Fruit fly (Drosophila melanogaster) ovary, adult (tissue): ENCODE data around the gene CG33158.
A peak's percentile ranks its signal among the peaks of the same experiment; 100 is the strongest.

ENCODE experiments used
- CG17801 ChIP-seq: fragments of 200-800 bp; optimal IDR thresholded peaks from 2 replicates; lab custom pipeline; 2019; ENCODE audit warnings: missing biosample characterization, mild to moderate bottlenecking, missing genetic modification characterization, moderate library complexity; ENCODE audit not compliant: partially characterized antibody

The CG33158 gene

dm6 chr3L:16483524-16484370, 64.3 kb downstream of the CG33158 start, which contains the start of gene aos:
Gene aos (minus strand): TSS chr3L:16483650.
- TF ChIP-seq CG17801 (GFP tag; lab: Kevin White, UChicago) = peak; percentile 75

dm6 chr3L:16484739-16485524, 65.5 kb downstream of the CG33158 start:
- no peak for TF ChIP-seq CG17801 (GFP tag; lab: Kevin White, UChicago)

DNA sequence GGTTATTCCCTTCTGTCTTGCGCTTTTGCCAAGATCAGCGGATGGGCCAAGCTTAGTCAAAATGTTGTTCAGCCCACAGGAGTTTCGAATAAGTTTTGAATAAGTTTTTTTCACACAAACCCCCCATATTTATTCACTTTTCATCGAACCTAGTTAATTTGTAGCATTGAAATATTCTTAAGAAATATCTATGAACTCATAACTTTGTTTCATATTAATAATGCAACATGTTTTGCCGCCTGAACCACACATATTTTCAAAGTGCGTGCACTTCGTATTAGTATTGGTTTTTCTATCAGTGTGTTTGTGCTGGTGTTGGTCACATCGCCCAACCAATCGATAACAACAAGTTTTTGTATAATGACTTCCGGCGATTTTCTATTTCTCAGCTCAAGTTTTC, 67.1 kb downstream of the CG33158 start:
- TF ChIP-seq CG17801 (GFP tag; lab: Kevin White, UChicago) = no peak

DNA sequence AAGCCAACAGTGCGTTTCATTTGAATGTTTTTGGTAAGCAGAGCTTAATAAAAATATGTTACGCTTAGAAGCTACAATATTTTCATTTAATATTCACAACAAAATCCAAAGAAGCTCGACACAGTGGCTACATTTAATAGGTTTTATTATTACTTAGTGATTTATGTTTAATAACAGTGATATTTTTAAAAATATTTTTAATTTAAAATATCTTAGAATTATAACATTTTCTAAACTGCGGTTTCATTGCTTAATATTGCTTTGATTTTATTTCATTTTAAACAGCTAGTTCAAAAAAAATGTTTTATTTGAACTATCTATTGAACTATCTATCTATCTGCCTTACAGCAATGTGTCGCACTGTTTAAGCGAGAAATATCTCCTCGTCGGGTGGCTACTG, 68.4 kb downstream of the CG33158 start:
- no peak for TF ChIP-seq CG17801 (GFP tag; lab: Kevin White, UChicago)

- no peak for TF ChIP-seq CG17801 (GFP tag; lab: Kevin White, UChicago)
Measured at dm6 chr3L:16488483-16489258, 69.3 kb downstream of the CG33158 start.

DNA sequence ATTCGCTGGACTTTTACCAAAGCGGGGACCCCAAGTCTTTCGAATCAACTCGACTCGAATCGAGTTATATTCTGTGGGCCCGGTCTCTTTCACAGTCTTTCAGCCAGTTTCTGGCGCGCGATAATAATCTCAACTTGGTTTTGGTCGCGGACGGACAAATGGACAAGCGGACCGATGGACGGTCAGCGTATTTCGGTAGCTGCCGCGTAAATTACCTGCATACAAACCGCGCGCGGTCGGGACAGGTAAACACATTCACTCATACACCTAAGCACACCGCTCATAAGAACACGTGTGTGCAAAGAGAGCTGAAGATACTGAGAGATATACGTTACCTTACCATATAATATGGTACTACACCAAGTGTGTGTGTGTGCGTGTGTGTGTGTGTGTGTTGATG, 69.9 kb downstream of the CG33158 start:
- no peak for TF ChIP-seq CG17801 (GFP tag; lab: Kevin White, UChicago)

DNA sequence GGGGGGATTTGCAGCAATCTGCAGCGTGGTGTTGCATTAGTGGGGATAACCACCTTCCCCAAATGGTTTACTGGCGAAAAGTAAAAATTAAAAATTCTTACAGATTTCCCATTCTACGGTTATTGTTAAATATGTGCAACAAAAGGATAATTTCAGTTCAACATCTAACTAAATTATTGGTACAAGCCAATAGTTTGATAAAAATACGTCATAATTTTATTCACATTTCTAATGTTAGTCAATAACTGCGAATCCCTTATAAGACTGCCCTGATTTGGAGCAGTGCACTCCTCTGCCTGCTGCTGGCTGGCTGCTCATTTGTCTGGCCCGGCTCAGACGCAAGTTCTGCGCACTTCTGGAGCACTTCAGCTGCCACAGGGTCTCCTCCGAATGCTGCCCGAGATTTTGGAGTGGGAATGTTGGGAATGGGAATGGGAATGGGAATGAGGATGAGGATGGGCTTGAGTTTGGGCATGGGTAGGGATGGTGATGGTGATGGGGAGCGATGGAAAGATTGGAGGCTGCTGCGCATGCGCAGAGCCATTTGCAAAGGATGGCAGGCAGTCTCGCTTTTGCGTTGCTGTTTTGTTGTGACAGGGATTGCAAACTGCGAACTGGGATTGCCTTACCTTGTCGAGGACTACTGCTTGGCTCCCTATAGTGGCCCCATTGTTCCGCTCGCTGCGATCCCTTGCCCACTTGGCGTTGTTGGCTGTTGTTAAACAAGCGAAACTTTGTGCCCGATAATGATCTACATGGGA, 70.6 kb downstream of the CG33158 start:
- TF ChIP-seq CG17801 (GFP tag; lab: Kevin White, UChicago) = no peak

- no peak for TF ChIP-seq CG17801 (GFP tag; lab: Kevin White, UChicago)
Measured at dm6 chr3L:16490583-16490880, 71.1 kb downstream of the CG33158 start.

DNA sequence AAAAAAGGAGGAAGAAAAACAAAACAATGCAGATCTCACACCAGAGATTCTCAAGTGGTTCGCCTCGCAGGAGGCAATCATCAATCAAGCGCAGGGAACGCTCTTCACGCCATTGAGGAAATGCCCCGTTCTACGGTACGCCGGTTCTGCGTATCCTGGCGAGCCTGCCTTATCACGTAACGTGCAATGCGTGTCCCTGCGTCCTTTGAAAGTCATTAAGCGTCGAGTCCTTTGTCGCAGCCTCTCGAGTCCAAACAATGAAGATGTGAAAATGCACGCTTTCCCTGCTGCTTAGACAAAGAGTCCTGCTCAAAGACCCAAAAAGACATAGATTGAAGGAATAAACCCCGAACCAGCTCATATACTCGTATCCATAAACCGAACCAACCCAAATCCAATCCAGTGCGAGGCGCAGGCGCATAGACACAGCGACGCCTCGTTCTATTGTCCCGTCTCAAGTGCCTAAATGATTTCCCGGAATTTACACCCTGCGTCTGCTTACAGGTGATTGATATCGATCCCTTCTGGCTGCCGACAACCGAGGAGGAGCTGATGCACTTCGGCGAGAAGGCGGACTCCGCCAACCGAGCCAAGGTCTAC, 71.7 kb downstream of the CG33158 start:
- TF ChIP-seq CG17801 (GFP tag; lab: Kevin White, UChicago) = no peak

- no peak for TF ChIP-seq CG17801 (GFP tag; lab: Kevin White, UChicago)
Measured at dm6 chr3L:16493717-16494116, 74.3 kb downstream of the CG33158 start.

dm6 chr3L:16494651-16495074, 75.3 kb downstream of the CG33158 start:
- no peak for TF ChIP-seq CG17801 (GFP tag; lab: Kevin White, UChicago)

DNA sequence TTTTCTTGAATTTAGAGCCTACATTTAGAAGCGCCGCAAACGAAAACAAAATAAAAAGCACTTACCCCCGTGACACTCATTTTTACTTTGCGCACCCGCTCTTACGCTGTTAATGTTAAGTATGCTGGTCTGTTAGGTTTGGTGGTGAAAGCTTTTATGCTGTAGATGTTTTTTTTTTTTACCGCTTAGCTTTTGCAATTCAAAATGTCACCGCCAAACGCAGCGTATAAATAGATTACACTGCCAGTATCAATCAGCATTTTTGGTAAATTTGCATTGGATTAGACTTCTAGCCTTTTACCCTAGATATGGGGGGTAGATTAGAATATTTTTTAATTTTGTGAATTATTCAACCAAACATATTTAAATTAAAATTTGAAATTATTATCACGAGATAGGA, 75.8 kb downstream of the CG33158 start:
- TF ChIP-seq CG17801 (GFP tag; lab: Kevin White, UChicago) = no peak

- TF ChIP-seq CG17801 (GFP tag; lab: Kevin White, UChicago) = no peak
Measured at dm6 chr3L:16495989-16496797, 76.8 kb downstream of the CG33158 start, which contains the start of gene CG42514. Gene CG42514 (minus strand): TSS chr3L:16496236.
